Worm (Caenorhabditis elegans): Measurements from ENCODE around the gene F40G9.6.

DNA sequence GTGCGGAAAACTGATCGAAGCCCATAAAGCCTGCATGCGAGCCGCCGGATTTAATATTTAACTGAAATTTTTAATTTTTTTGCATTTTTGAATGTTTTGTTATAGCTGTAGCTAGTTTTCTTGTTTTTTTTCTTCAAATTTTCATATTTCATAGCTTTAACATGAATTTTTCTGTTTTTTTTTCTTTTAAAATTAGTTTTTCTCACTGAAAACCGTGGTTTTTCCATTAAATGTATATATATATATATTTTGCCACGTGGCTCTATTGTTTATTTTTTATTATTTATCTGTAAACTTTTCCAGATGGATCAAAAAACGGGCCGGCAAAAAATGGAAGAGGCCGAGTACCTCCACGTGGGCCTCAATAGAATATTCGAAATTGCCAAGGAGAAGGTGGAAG is 12.5 kb downstream of the F40G9.6 start, which contains the start of gene sec-20:
- TF ChIP-seq tbx-7 (tag; optimal IDR thresholded peaks at IDR 0.05): no peak
- no peak for TF ChIP-seq lin-11 (tag; optimal IDR thresholded peaks at IDR 0.05)
- no peak for TF ChIP-seq lim-6 (tag; optimal IDR thresholded peaks at IDR 0.05)
- no peak for TF ChIP-seq pat-9 (tag; optimal IDR thresholded peaks at IDR 0.05)
- no peak for TF ChIP-seq rnt-1 (tag; optimal IDR thresholded peaks at IDR 0.05)
- no peak for TF ChIP-seq elt-2 (tag; optimal IDR thresholded peaks at IDR 0.05)
- TF ChIP-seq ets-4 (tag; optimal IDR thresholded peaks at IDR 0.05): no peak
- no peak for TF ChIP-seq F13H6.1 (tag; optimal IDR thresholded peaks at IDR 0.05)
- TF ChIP-seq nhr-11 (tag; optimal IDR thresholded peaks at IDR 0.05): no peak
- no peak for TF ChIP-seq ceh-24 (tag; optimal IDR thresholded peaks at IDR 0.05)
